Fruit fly (Drosophila melanogaster): ENCODE data around the gene Tnpo-SR.

Gene Tnpo-SR

DNA sequence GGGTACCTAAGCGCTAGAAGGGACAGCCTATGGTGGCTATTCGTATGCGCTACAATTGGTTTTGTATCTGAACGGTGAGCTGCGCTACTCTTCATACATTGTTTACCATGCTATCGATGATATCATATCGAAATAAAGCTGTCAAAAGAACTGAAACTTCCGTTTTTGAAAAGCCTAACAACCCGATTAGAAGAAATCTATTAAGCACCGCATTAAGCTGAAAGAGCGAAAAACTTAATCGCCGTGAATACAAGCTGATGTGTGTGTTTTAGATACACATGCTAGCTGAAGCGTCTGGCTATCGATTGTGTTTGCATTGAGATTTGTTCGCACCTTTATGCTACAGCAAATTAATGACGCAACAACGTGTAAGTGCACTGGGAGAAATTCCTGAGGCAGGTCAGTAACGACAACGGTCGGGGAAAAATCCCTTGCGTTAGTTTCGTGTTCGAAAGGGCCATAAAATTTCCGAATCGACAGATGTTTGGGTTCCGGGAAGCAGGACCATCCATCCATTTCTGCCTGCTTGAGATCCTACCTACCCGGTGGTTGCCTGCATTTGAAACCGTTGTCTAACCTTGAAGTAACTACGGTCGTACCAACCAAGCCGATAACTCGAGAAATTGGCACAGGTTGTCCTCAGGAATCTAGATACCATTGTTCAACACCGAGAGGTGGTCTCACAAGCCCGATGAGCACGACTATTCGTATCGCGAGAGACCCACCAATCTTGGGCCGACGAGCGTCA lies 9.2 kb upstream of the Tnpo-SR start (continued):
- TF ChIP-seq CG11294 (GFP tag; IDR thresholded peaks at IDR 0.05), result no peak
- no peak for TF ChIP-seq CG6163 (GFP tag; IDR thresholded peaks at IDR 0.05)
- peak; percentile 56 for TF ChIP-seq pdm3 (GFP tag; optimal IDR thresholded peaks at IDR 0.05)
- peak; percentile 35 for TF ChIP-seq CG1621 (tag; optimal IDR thresholded peaks at IDR 0.05)
- no peak for TF ChIP-seq cyc (GFP tag; optimal IDR thresholded peaks at IDR 0.05)
- no peak for TF ChIP-seq Hr38 (GFP tag; optimal IDR thresholded peaks at IDR 0.05)
- no peak for TF ChIP-seq CG6854 (GFP tag; optimal IDR thresholded peaks at IDR 0.05)
- TF ChIP-seq CG6792 (GFP tag; optimal IDR thresholded peaks at IDR 0.05), result peak; percentile 40
- no peak for TF ChIP-seq fd85E (GFP tag; optimal IDR thresholded peaks at IDR 0.05)

dm6 chr2L:2751085-2751710 lies 8.5 kb upstream of the Tnpo-SR start:
- TF ChIP-seq vri (GFP tag; optimal IDR thresholded peaks at IDR 0.05) (peak; percentile 86), ss (GFP tag; optimal IDR thresholded peaks at IDR 0.05) (peak in 1 of 2 experiments; percentile 34), fkh (GFP tag; optimal IDR thresholded peaks at IDR 0.05) (peak; percentile 29), Eip93F (GFP tag; optimal IDR thresholded peaks at IDR 0.05) (peak; percentile 28), achi (GFP tag; optimal IDR thresholded peaks at IDR 0.05) (no peak), CG8119 (GFP tag; IDR thresholded peaks at IDR 0.05) (no peak), svp (GFP tag) (peak; percentile 69)

DNA sequence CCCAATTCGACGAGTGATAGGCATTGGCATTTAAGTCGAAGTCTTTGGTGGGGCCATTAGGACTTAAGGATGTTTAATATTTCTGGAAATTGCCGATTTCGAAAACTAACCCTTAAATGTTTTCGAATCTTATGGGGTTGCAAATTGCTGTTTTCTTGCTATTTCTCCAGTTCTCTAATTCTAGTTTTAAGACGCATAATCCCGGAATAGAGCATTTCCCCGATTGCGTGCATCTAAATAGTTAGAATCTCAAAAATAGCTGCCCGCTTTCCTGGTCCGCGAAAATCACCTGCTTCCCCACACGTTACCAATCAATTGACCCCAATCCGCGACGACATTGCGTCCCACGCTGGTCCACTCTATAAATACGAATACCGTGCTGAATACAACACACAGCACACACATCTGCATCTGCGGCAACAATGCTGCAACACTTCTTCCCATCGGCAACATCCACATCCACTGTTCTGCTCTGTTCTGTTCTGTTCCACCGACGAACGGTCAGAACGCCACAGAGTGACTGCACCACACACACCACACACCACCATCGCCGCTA lies 7.7 kb upstream of the Tnpo-SR start, which contains the start of gene Bacc:
Gene Bacc, plus strand, starts transcription at position 542 of the 556 bp plus-strand sequence.
- TF ChIP-seq CG8119 (GFP tag; IDR thresholded peaks at IDR 0.05) (no peak), salr (GFP tag; optimal IDR thresholded peaks at IDR 0.05) (peak; percentile 90 to 99), Eip75B (GFP tag; optimal IDR thresholded peaks at IDR 0.05) (peak; percentile 99), dac (GFP tag; optimal IDR thresholded peaks at IDR 0.05) (peak; percentile 97), Smox (GFP tag; optimal IDR thresholded peaks at IDR 0.05) (peak; percentile 98), CG34406 (GFP tag; optimal IDR thresholded peaks at IDR 0.05) (peak; percentile 97), CG3032 (tag; optimal IDR thresholded peaks at IDR 0.05) (peak; percentile 98), lz (GFP tag; optimal IDR thresholded peaks at IDR 0.05) (peak; percentile 98), CG11902 (GFP tag; optimal IDR thresholded peaks at IDR 0.05) (peak; percentile 96), achi (GFP tag; optimal IDR thresholded peaks at IDR 0.05) (peak; percentile 97), Sox15 (GFP tag; optimal IDR thresholded peaks at IDR 0.05) (peak; percentile 96), dsx (GFP tag; optimal IDR thresholded peaks at IDR 0.05; ENCODE audit: poor library complexity, severe bottlenecking) (peak; percentile 91), esn (GFP tag; optimal IDR thresholded peaks at IDR 0.05) (peak; percentile 99), Hr38 (GFP tag; optimal IDR thresholded peaks at IDR 0.05) (peak; percentile 56), vri (GFP tag; optimal IDR thresholded peaks at IDR 0.05) (peak; percentile 93), Blimp-1 (GFP tag; optimal IDR thresholded peaks at IDR 0.05) (peak; percentile 93), CG16779 (tag; optimal IDR thresholded peaks at IDR 0.05) (peak; percentile 97), acj6 (GFP tag; optimal IDR thresholded peaks at IDR 0.05) (peak; percentile 99), CG32006 (GFP tag; optimal IDR thresholded peaks at IDR 0.05) (peak; percentile 99), Met (GFP tag; optimal IDR thresholded peaks at IDR 0.05) (peak; percentile 99), Eip93F (GFP tag; optimal IDR thresholded peaks at IDR 0.05) (peak; percentile 93), pdm3 (GFP tag; optimal IDR thresholded peaks at IDR 0.05) (peak; percentile 98), net (GFP tag; optimal IDR thresholded peaks at IDR 0.05) (peak; percentile 98), Ets96B (tag; optimal IDR thresholded peaks at IDR 0.05) (peak; percentile 97), CG6808 (GFP tag; optimal IDR thresholded peaks at IDR 0.05) (peak; percentile 99), CG9139 (GFP tag; optimal IDR thresholded peaks at IDR 0.05) (peak; percentile 94), Gug (GFP tag; IDR thresholded peaks at IDR 0.05) (no peak), CG3919 (GFP tag; optimal IDR thresholded peaks at IDR 0.05) (peak; percentile 98), CG6792 (GFP tag; optimal IDR thresholded peaks at IDR 0.05) (peak; percentile 98), CG4318 (GFP tag; optimal IDR thresholded peaks at IDR 0.05) (peak; percentile 98), CG11762 (GFP tag; optimal IDR thresholded peaks at IDR 0.05; ENCODE audit: insufficient read depth) (peak; percentile 98), fd85E (GFP tag; optimal IDR thresholded peaks at IDR 0.05) (peak; percentile 96), CG15336 (GFP tag; IDR thresholded peaks at IDR 0.05) (no peak), CG8319 (GFP tag; optimal IDR thresholded peaks at IDR 0.05) (peak; percentile 96), Ets21C (GFP tag; optimal IDR thresholded peaks at IDR 0.05) (peak; percentile 96), Lpt (GFP tag; optimal IDR thresholded peaks at IDR 0.05) (peak; percentile 93)
